Worm (Caenorhabditis elegans) whole organism, L4 larva: Measurements from ENCODE around the gene B0416.4.

Experiments used
- F26F4.8 ChIP-seq: fragments of 200-800 bp; sonication (Bioruptor generic); conservative IDR thresholded peaks from 2 replicates; pipeline ENCODE4 v1.3.6; 2022; ENCODE audit warnings: missing genetic modification characterization, missing compliant biosample characterization
- F44E2.7 ChIP-seq: fragments of 200-800 bp; sonication (Bioruptor generic); IDR thresholded peaks from 2 replicates; pipeline ENCODE4 v2.1.2; 2022; ENCODE audit warnings: missing genetic modification characterization, missing compliant biosample characterization
- T20F7.1 ChIP-seq: fragments of 200-800 bp; sonication (Bioruptor generic); optimal IDR thresholded peaks from 2 replicates; lab custom pipeline; 2018; ENCODE audit warnings: mild to moderate bottlenecking, missing genetic modification characterization, missing compliant biosample characterization
- Y105C5A.15 ChIP-seq: fragments of 200-800 bp; sonication (Bioruptor generic); IDR thresholded peaks from 2 replicates; pipeline ENCODE4 v1.3.6; 2022; ENCODE audit warnings: missing genetic modification characterization, missing compliant biosample characterization
- Y48G9A.11 ChIP-seq: fragments of 200-800 bp; sonication (Bioruptor generic); IDR thresholded peaks from 2 replicates; pipeline ENCODE4 v1.3.6; 2022; ENCODE audit warnings: missing genetic modification reagents, missing genetic modification characterization, missing compliant biosample characterization
- Y5F2A.4 ChIP-seq: fragments of 200-800 bp; sonication (Bioruptor generic); optimal IDR thresholded peaks from 2 replicates; lab custom pipeline; 2018; ENCODE audit warnings: mild to moderate bottlenecking, missing genetic modification characterization, missing compliant biosample characterization
- ZK337.2 ChIP-seq: fragments of 200-800 bp; sonication (Bioruptor generic); IDR thresholded peaks from 2 replicates; pipeline ENCODE4 v1.3.6; 2022; ENCODE audit warnings: missing genetic modification reagents, missing genetic modification characterization, missing compliant biosample characterization
- aha-1 ChIP-seq: fragments of 150-350 bp; peaks from one replicate; lab custom pipeline; 2014; ENCODE audit warnings: missing biosample characterization, missing genetic modification characterization
- aly-2 ChIP-seq: sonication (generic microtip); optimal IDR thresholded peaks from 2 replicates; lab custom pipeline; 2018; ENCODE audit warnings: missing biosample characterization, missing genetic modification characterization
- ama-1 ChIP-seq: fragments of 150-350 bp; optimal IDR thresholded peaks from 2 replicates; lab custom pipeline; 2014; ENCODE audit warnings: inconsistent platforms, mixed read lengths
- ceh-28 ChIP-seq: fragments of 150-350 bp; optimal IDR thresholded peaks from 2 replicates; lab custom pipeline; 2014; ENCODE audit warnings: missing biosample characterization, missing genetic modification reagents, missing genetic modification characterization
- ceh-44 ChIP-seq: fragments of 200-800 bp; sonication (Bioruptor generic); IDR thresholded peaks from 2 replicates; pipeline ENCODE4 v1.3.6; 2022; ENCODE audit warnings: missing genetic modification reagents, missing genetic modification characterization, missing compliant biosample characterization
- ces-1 ChIP-seq: fragments of 150-350 bp; sonication (generic microtip); optimal IDR thresholded peaks from 4 replicates; lab custom pipeline; 2014; ENCODE audit warnings: missing biosample characterization, missing genetic modification reagents, missing genetic modification characterization
- ctbp-1 ChIP-seq: fragments of 200-800 bp; sonication (Bioruptor generic); IDR thresholded peaks from 2 replicates; pipeline ENCODE4 v1.3.6; 2022; ENCODE audit warnings: missing genetic modification reagents, missing genetic modification characterization, missing compliant biosample characterization
- daf-16 ChIP-seq, 3 experiments: sonication (generic microtip); optimal IDR thresholded peaks; 2 replicates each; lab custom pipeline; 2016 to 2017; ENCODE audit warnings: missing genetic modification characterization in 3 of 3, missing genetic modification reagents in 3 of 3, mild to moderate bottlenecking in 2 of 3, missing compliant biosample characterization in 2 of 3, missing biosample characterization in 1 of 3, moderate library complexity in 1 of 3
- daf-19 ChIP-seq: fragments of 200-800 bp; sonication (Bioruptor generic); conservative IDR thresholded peaks from 2 replicates; pipeline ENCODE4 v1.3.6; 2022; ENCODE audit warnings: missing genetic modification characterization, missing compliant biosample characterization
- daf-8 ChIP-seq: fragments of 200-800 bp; sonication (Bioruptor generic); IDR thresholded peaks from 2 replicates; pipeline ENCODE4 v1.3.6; 2022; ENCODE audit warnings: missing genetic modification characterization, missing compliant biosample characterization
- gei-8 ChIP-seq: fragments of 200-800 bp; sonication (Bioruptor generic); optimal IDR thresholded peaks from 2 replicates; lab custom pipeline; 2018; ENCODE audit warnings: mild to moderate bottlenecking, missing genetic modification characterization, missing compliant biosample characterization
- hlh-11 ChIP-seq: fragments of 200-800 bp; sonication (Bioruptor generic); optimal IDR thresholded peaks from 2 replicates; lab custom pipeline; 2018; ENCODE audit warnings: mild to moderate bottlenecking, missing genetic modification characterization, missing compliant biosample characterization
- hlh-30 ChIP-seq: sonication (generic microtip); optimal IDR thresholded peaks from 2 replicates; lab custom pipeline; 2017; ENCODE audit warnings: antibody characterized with exemption, mild to moderate bottlenecking, missing genetic modification characterization, missing compliant biosample characterization; ENCODE audit not compliant: insufficient read depth
- hmg-1.1 ChIP-seq: fragments of 200-800 bp; sonication (Bioruptor generic); IDR thresholded peaks from 2 replicates; pipeline ENCODE4 v1.3.6; 2022; ENCODE audit warnings: missing genetic modification reagents, missing genetic modification characterization, missing compliant biosample characterization
- lim-7 ChIP-seq: fragments of 200-800 bp; sonication (Bioruptor generic); IDR thresholded peaks from 2 replicates; pipeline ENCODE4 v1.3.6; 2022; ENCODE audit warnings: missing genetic modification characterization, missing compliant biosample characterization
- lin-1 ChIP-seq: fragments of 200-800 bp; sonication (Bioruptor generic); IDR thresholded peaks from 2 replicates; pipeline ENCODE4 v1.3.6; 2022; ENCODE audit warnings: missing genetic modification reagents, missing genetic modification characterization, missing compliant biosample characterization
- lin-13 ChIP-seq: fragments of 150-350 bp; optimal IDR thresholded peaks from 2 replicates; lab custom pipeline; 2014; ENCODE audit warnings: missing biosample characterization, missing genetic modification reagents, missing genetic modification characterization
- lin-15B ChIP-seq: fragments of 150-350 bp; sonication (generic microtip); optimal IDR thresholded peaks from 3 replicates; lab custom pipeline; 2014; ENCODE audit warnings: missing biosample characterization, missing genetic modification characterization
- lin-38 ChIP-seq: fragments of 200-800 bp; sonication (Bioruptor generic); IDR thresholded peaks from 2 replicates; pipeline ENCODE4 v1.3.6; 2022; ENCODE audit warnings: missing genetic modification reagents, missing genetic modification characterization, missing compliant biosample characterization
- lin-39 ChIP-seq: fragments of 150-350 bp; optimal IDR thresholded peaks from 2 replicates; lab custom pipeline; 2014; ENCODE audit warnings: missing biosample characterization, missing genetic modification reagents, missing genetic modification characterization
- madf-5 ChIP-seq, 2 experiments: fragments of 200-800 bp; sonication (Bioruptor generic); IDR thresholded peaks; 2 replicates each; pipeline ENCODE4 v1.3.6; 2022; ENCODE audit warnings: missing compliant biosample characterization in 2 of 2, missing genetic modification characterization in 2 of 2
- madf-9 ChIP-seq: fragments of 200-800 bp; sonication (Bioruptor generic); conservative IDR thresholded peaks from 2 replicates; pipeline ENCODE4 v1.3.6; 2022; ENCODE audit warnings: missing genetic modification reagents, missing genetic modification characterization, missing compliant biosample characterization
- mdt-29 ChIP-seq: fragments of 200-800 bp; sonication (Bioruptor generic); IDR thresholded peaks from 2 replicates; pipeline ENCODE4 v1.3.6; 2022; ENCODE audit warnings: missing genetic modification reagents, missing genetic modification characterization, missing compliant biosample characterization
- mes-2 ChIP-seq: sonication (generic microtip); optimal IDR thresholded peaks from 2 replicates; lab custom pipeline; 2016; ENCODE audit warnings: missing genotype, mild to moderate bottlenecking, missing genetic modification characterization, missing compliant biosample characterization; ENCODE audit not compliant: poor library complexity, severe bottlenecking
- mxl-3 ChIP-seq: fragments of 200-800 bp; sonication (Bioruptor generic); optimal IDR thresholded peaks from 2 replicates; lab custom pipeline; 2018; ENCODE audit warnings: mild to moderate bottlenecking, missing genetic modification characterization, missing compliant biosample characterization
- nhr-111 ChIP-seq: fragments of 200-800 bp; sonication (Bioruptor generic); optimal IDR thresholded peaks from 2 replicates; lab custom pipeline; 2018; ENCODE audit warnings: mild to moderate bottlenecking, missing genetic modification characterization, missing compliant biosample characterization
- nhr-41 ChIP-seq: fragments of 200-800 bp; sonication (Bioruptor generic); IDR thresholded peaks from 2 replicates; pipeline ENCODE4 v1.3.6; 2022; ENCODE audit warnings: missing genetic modification reagents, missing genetic modification characterization, missing compliant biosample characterization
- nhr-42 ChIP-seq: fragments of 200-800 bp; sonication (Bioruptor generic); IDR thresholded peaks from 2 replicates; pipeline ENCODE4 v1.3.6; 2022; ENCODE audit warnings: missing genetic modification characterization, missing compliant biosample characterization
- nhr-6 ChIP-seq: fragments of 150-350 bp; optimal IDR thresholded peaks from 2 replicates; lab custom pipeline; 2014; ENCODE audit warnings: missing biosample characterization, missing genetic modification characterization
- nhr-76 ChIP-seq: fragments of 150-350 bp; optimal IDR thresholded peaks from 2 replicates; lab custom pipeline; 2014; ENCODE audit warnings: missing biosample characterization, missing genetic modification characterization
- pha-4 ChIP-seq, 2 experiments: fragments of 150-350 bp in 1 of 2; fragments of 200-800 bp in 1 of 2; sonication (Bioruptor generic) in 1 of 2; IDR thresholded peaks in 1 of 2; optimal IDR thresholded peaks in 1 of 2; 2 replicates each; pipeline versions ENCODE4 v1.3.6 to Lab custom; 2014 to 2022; ENCODE audit warnings: missing genetic modification characterization in 2 of 2, missing genetic modification reagents in 2 of 2, missing biosample characterization in 1 of 2, missing compliant biosample characterization in 1 of 2
- php-3 ChIP-seq: fragments of 200-800 bp; sonication (Bioruptor generic); IDR thresholded peaks from 2 replicates; pipeline ENCODE4 v1.3.6; 2022; ENCODE audit warnings: missing genetic modification reagents, missing genetic modification characterization, missing compliant biosample characterization
- pqm-1 ChIP-seq: sonication (generic microtip); optimal IDR thresholded peaks from 2 replicates; lab custom pipeline; 2017; ENCODE audit warnings: missing biosample characterization, missing genetic modification characterization
- snpc-4 ChIP-seq: fragments of 150-350 bp; optimal IDR thresholded peaks from 2 replicates; lab custom pipeline; 2014; ENCODE audit warnings: missing biosample characterization, missing genetic modification characterization
- spr-1 ChIP-seq: sonication (generic microtip); optimal IDR thresholded peaks from 2 replicates; lab custom pipeline; 2016; ENCODE audit warnings: mild to moderate bottlenecking, missing genetic modification characterization, missing compliant biosample characterization
- tag-97 ChIP-seq: fragments of 200-800 bp; sonication (Bioruptor generic); IDR thresholded peaks from 2 replicates; pipeline ENCODE4 v1.3.6; 2022; ENCODE audit warnings: missing genetic modification characterization, missing compliant biosample characterization
- unc-130 ChIP-seq: sonication (generic microtip); optimal IDR thresholded peaks from 2 replicates; lab custom pipeline; 2016; ENCODE audit warnings: missing genetic modification reagents, missing genetic modification characterization, missing compliant biosample characterization
- unc-39 ChIP-seq: sonication (generic microtip); optimal IDR thresholded peaks from 2 replicates; lab custom pipeline; 2017; ENCODE audit warnings: missing biosample characterization, missing genetic modification characterization
- unc-62 ChIP-seq, 3 experiments: fragments of 150-350 bp in 1 of 3; sonication (generic microtip); optimal IDR thresholded peaks in 2 of 3; peaks in 1 of 3; 1 replicate in 1 of 3; 2 replicates in 2 of 3; lab custom pipeline; 2014 to 2017; ENCODE audit warnings: missing biosample characterization in 3 of 3, missing genetic modification characterization in 3 of 3, missing genetic modification reagents in 3 of 3, missing genotype in 1 of 3
- vab-7 ChIP-seq: fragments of 200-800 bp; sonication (Bioruptor generic); IDR thresholded peaks from 2 replicates; pipeline ENCODE4 v1.3.6; 2022; ENCODE audit warnings: missing genetic modification reagents, missing genetic modification characterization, missing compliant biosample characterization
- zfp-2 ChIP-seq: sonication (generic microtip); optimal IDR thresholded peaks from 2 replicates; lab custom pipeline; 2016; ENCODE audit warnings: mild to moderate bottlenecking, missing genetic modification characterization, missing compliant biosample characterization
- ztf-11 ChIP-seq: fragments of 150-350 bp; optimal IDR thresholded peaks from 2 replicates; lab custom pipeline; 2014; ENCODE audit warnings: missing biosample characterization, missing genetic modification characterization
- ztf-7 ChIP-seq: fragments of 150-350 bp; optimal IDR thresholded peaks from 2 replicates; lab custom pipeline; 2014; ENCODE audit warnings: missing biosample characterization, missing genetic modification characterization

Gene B0416.4

DNA sequence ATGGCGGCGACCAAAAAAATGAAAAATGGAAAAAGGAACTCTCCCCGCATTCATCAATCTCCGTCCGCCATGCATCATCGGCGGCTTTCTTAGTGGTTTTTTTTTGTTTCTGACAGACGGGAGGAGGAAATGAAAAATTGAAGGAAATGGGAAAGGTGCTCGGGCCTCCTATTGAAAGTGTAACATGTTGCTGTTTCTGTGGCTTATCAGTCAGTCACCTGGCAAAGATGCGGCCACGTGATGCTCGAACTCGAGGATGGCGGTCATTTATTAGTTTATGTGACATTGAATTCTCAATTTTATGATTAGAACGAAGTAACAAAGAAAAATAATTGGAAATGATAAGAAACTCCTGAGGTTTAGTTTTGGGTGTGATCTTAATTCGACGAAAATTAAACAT, 14.1 kb upstream of the B0416.4 start (continued):
- TF ChIP-seq ceh-28 (tag; lab: Kevin White, UChicago) (no peak), php-3 (GFP tag; lab: Robert Waterston, UW) (peak; percentile 98), snpc-4 (no peak), nhr-111 (GFP tag; lab: Kevin White, UChicago) (no peak), ces-1 (GFP tag; lab: Kevin White, UChicago) (no peak), mxl-3 (GFP tag; lab: Kevin White, UChicago) (no peak), nhr-76 (no peak), daf-19 (GFP tag; lab: Robert Waterston, UW) (no peak), madf-5 (GFP tag; IDR thresholded peaks at IDR 0.05; lab: Robert Waterston, UW) (no peak), F26F4.8 (GFP tag; lab: Robert Waterston, UW) (no peak), pqm-1 (tag; lab: Kevin White, UChicago) (peak; percentile 76), hlh-11 (peak; percentile 94), gei-8 (GFP tag; lab: Kevin White, UChicago) (no peak), ztf-11 (tag; lab: Kevin White, UChicago) (no peak), tag-97 (GFP tag; lab: Robert Waterston, UW) (0 out of 2 replicates have a peak, but pooled peaks have one; percentile 53), F44E2.7 (no peak), T20F7.1 (GFP tag; lab: Kevin White, UChicago) (peak; percentile 8), ztf-7 (tag; lab: Kevin White, UChicago) (no peak), madf-9 (GFP tag; lab: Robert Waterston, UW) (0 out of 2 replicates have a peak, but pooled peaks have one; percentile 27), ama-1 (lab: Kevin White, UChicago) (peak; percentile 2), hmg-1.1 (GFP tag; lab: Robert Waterston, UW) (no peak), aly-2 (tag; lab: Kevin White, UChicago) (no peak), lin-39 (tag; lab: Kevin White, UChicago) (no peak), Y48G9A.11 (GFP tag; lab: Robert Waterston, UW) (no peak), nhr-42 (GFP tag; lab: Robert Waterston, UW) (no peak), lin-38 (peak; percentile 29; the same call in 1 of the 2 replicates), aha-1 (tag; lab: Kevin White, UChicago) (peak; percentile 82), mes-2 (peak; percentile 50), daf-8 (GFP tag; lab: Robert Waterston, UW) (no peak), ceh-44 (GFP tag; lab: Robert Waterston, UW) (no peak), unc-130 (GFP tag; lab: Kevin White, UChicago) (no peak), Y5F2A.4 (GFP tag; lab: Kevin White, UChicago) (no peak), spr-1 (tag; lab: Kevin White, UChicago) (no peak), ctbp-1 (GFP tag; lab: Robert Waterston, UW) (no peak), zfp-2 (tag; lab: Kevin White, UChicago) (no peak), mdt-29 (GFP tag; lab: Robert Waterston, UW) (peak; percentile 55; the same call in 1 of the 2 replicates), unc-62 (GFP tag; optimal IDR thresholded peaks at IDR 0.05 in 1 of 2; lab: Kevin White, UChicago) (peak in 1 of 2 experiments; percentile 86), unc-62 (tag; optimal IDR thresholded peaks at IDR 0.05; lab: Kevin White, UChicago) (no peak), lin-15B (tag; lab: Kevin White, UChicago) (no peak), ZK337.2 (GFP tag; lab: Robert Waterston, UW) (no peak), unc-39 (no peak), vab-7 (GFP tag; lab: Robert Waterston, UW) (no peak), lin-1 (GFP tag; lab: Robert Waterston, UW) (peak; percentile 72), Y105C5A.15 (GFP tag; lab: Robert Waterston, UW) (no peak), hlh-30 (tag; lab: Kevin White, UChicago) (peak; percentile 94), daf-16 (GFP tag; optimal IDR thresholded peaks at IDR 0.05; lab: Kevin White, UChicago) (peak; percentile 5 to 18), daf-16 (tag; optimal IDR thresholded peaks at IDR 0.05; lab: Kevin White, UChicago) (peak; percentile 91), nhr-6 (tag; lab: Kevin White, UChicago) (no peak), lim-7 (GFP tag; lab: Robert Waterston, UW) (peak; percentile 37; the same call in 1 of the 2 replicates), lin-13 (peak; percentile 17), nhr-41 (GFP tag; lab: Robert Waterston, UW) (no peak), pha-4 (GFP tag; IDR thresholded peaks at IDR 0.05; lab: Robert Waterston, UW) (peak; percentile 56; the same call in 1 of the 2 replicates), pha-4 (tag; optimal IDR thresholded peaks at IDR 0.05; lab: Kevin White, UChicago) (no peak)
